Fruit fly (Drosophila melanogaster) whole organism, wandering third instar larva: ENCODE data around the gene slpr.
A peak's percentile ranks its signal among the peaks of the same experiment; 100 is the strongest.

Experiments
- CG32264 ChIP-seq: fragments of 200-800 bp; sonication (Bioruptor generic); optimal IDR thresholded peaks from 2 replicates; lab custom pipeline; 2016; ENCODE audit warnings: missing biosample characterization, missing genetic modification characterization
- GATAd ChIP-seq: sonication (Bioruptor generic); optimal IDR thresholded peaks from 2 replicates; lab custom pipeline; 2016; ENCODE audit warnings: missing biosample characterization, missing genetic modification characterization
- HLH106 ChIP-seq: fragments of 200-800 bp; optimal IDR thresholded peaks from 3 replicates; lab custom pipeline; 2019; ENCODE audit warnings: missing biosample characterization, mild to moderate bottlenecking, missing genetic modification characterization, moderate library complexity
- OdsH ChIP-seq: fragments of 200-800 bp; sonication (Bioruptor generic); optimal IDR thresholded peaks from 2 replicates; lab custom pipeline; 2016; ENCODE audit warnings: missing biosample characterization, mild to moderate bottlenecking, missing genetic modification characterization
- brk ChIP-seq: fragments of 200-800 bp; sonication (Bioruptor generic); optimal IDR thresholded peaks from 2 replicates; lab custom pipeline; 2016; ENCODE audit warnings: missing biosample characterization, mild to moderate bottlenecking, missing genetic modification characterization
- h ChIP-seq: fragments of 200-800 bp; sonication (Bioruptor generic); optimal IDR thresholded peaks from 3 replicates; lab custom pipeline; 2016; ENCODE audit warnings: missing biosample characterization, mild to moderate bottlenecking, missing genetic modification characterization
- usp ChIP-seq: fragments of >200 bp; optimal IDR thresholded peaks from 2 replicates; lab custom pipeline; 2017; ENCODE audit warnings: missing biosample characterization, missing genetic modification characterization

DNA sequence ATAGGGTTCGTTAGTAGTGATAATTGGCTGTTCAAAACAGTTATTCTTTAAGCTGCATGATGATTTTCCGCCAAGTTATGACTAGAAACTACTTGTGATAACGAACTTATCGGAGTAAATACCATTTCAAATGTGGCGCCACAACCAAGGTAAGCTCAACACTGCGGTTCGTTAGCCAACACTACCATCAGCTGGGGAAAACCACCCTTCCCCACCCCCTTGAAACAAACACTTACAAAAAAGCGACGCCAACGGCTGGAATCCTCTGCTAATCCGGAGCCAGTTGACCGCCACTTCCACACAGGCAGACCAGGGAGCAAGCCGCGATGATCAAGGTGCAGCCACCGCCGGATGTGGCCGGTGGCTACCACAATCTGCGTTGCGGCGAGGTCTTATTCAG lies 24.3 kb downstream of the slpr start, which contains the start of gene CG18262:
- TF ChIP-seq brk (GFP tag; lab: Kevin White, UChicago), result no peak
- TF ChIP-seq HLH106 (tag; lab: Kevin White, UChicago), result no peak
- peak; percentile 5 for TF ChIP-seq GATAd (GFP tag; lab: Kevin White, UChicago)
- TF ChIP-seq usp (GFP tag; lab: Kevin White, UChicago), result no peak
- no peak for TF ChIP-seq h (GFP tag; lab: Kevin White, UChicago)
- no peak for TF ChIP-seq CG32264
- TF ChIP-seq OdsH (GFP tag; lab: Kevin White, UChicago), result no peak
